Worm (Caenorhabditis elegans) whole organism, early embryonic: ENCODE measurements around the gene fbxb-48.

Experiments
- B0310.2 ChIP-seq: sonication (generic microtip); optimal IDR thresholded peaks from 2 replicates; lab custom pipeline; 2016; ENCODE audit warnings: mild to moderate bottlenecking, missing genetic modification characterization, missing compliant biosample characterization
- F13C5.2 ChIP-seq: sonication (generic microtip); optimal IDR thresholded peaks from 2 replicates; lab custom pipeline; 2017; ENCODE audit warnings: mild to moderate bottlenecking, missing genetic modification characterization, inconsistent platforms, missing compliant biosample characterization
- aly-1 ChIP-seq: sonication (generic microtip); optimal IDR thresholded peaks from 2 replicates; lab custom pipeline; 2016; ENCODE audit warnings: missing genetic modification characterization, missing compliant biosample characterization
- ama-1 ChIP-seq: fragments of 150-350 bp; optimal IDR thresholded peaks from 2 replicates; lab custom pipeline; 2014
- ceh-13 ChIP-seq: fragments of 200-800 bp; sonication (Bioruptor generic); optimal IDR thresholded peaks from 2 replicates; lab custom pipeline; 2018; ENCODE audit warnings: mild to moderate bottlenecking, missing genetic modification characterization, missing compliant biosample characterization
- ceh-36 ChIP-seq: sonication (generic microtip); optimal IDR thresholded peaks from 2 replicates; lab custom pipeline; 2016; ENCODE audit warnings: missing genetic modification characterization, inconsistent platforms, missing compliant biosample characterization
- ets-7 ChIP-seq: sonication (generic microtip); optimal IDR thresholded peaks from 2 replicates; lab custom pipeline; 2016; ENCODE audit warnings: missing genotype, missing genetic modification characterization, missing compliant biosample characterization
- flt-1 ChIP-seq: fragments of 200-800 bp; sonication (Bioruptor generic); IDR thresholded peaks from 2 replicates; pipeline ENCODE4 v1.3.6; 2022; ENCODE audit warnings: missing genetic modification characterization, missing compliant biosample characterization
- hmbx-1 ChIP-seq: sonication (generic microtip); optimal IDR thresholded peaks from 2 replicates; lab custom pipeline; 2016; ENCODE audit warnings: mild to moderate bottlenecking, missing genetic modification characterization, missing compliant biosample characterization
- hmg-4 ChIP-seq: fragments of 200-800 bp; sonication (Bioruptor generic); optimal IDR thresholded peaks from 2 replicates; lab custom pipeline; 2018; ENCODE audit warnings: mild to moderate bottlenecking, missing genetic modification characterization, missing compliant biosample characterization
- hnd-1 ChIP-seq: sonication (generic microtip); optimal IDR thresholded peaks from 2 replicates; lab custom pipeline; 2016; ENCODE audit warnings: missing genetic modification characterization, missing compliant biosample characterization
- pes-1 ChIP-seq: fragments of 200-800 bp; sonication (Bioruptor generic); IDR thresholded peaks from 2 replicates; pipeline ENCODE4 v1.3.6; 2022; ENCODE audit warnings: missing genetic modification reagents, missing genetic modification characterization, missing compliant biosample characterization
- scrt-1 ChIP-seq: fragments of 200-800 bp; sonication (Bioruptor generic); IDR thresholded peaks from 2 replicates; pipeline ENCODE4 v1.3.6; 2022; ENCODE audit warnings: missing genetic modification characterization, missing compliant biosample characterization
- sea-1 ChIP-seq: fragments of 200-800 bp; sonication (Bioruptor generic); conservative IDR thresholded peaks from 2 replicates; pipeline ENCODE4 v1.3.6; 2022; ENCODE audit warnings: missing genetic modification characterization, missing compliant biosample characterization
- tbx-11 ChIP-seq: fragments of 200-800 bp; sonication (Bioruptor generic); IDR thresholded peaks from 2 replicates; pipeline ENCODE4 v1.3.6; 2022; ENCODE audit warnings: missing genetic modification characterization, missing compliant biosample characterization
- tbx-37 ChIP-seq: fragments of 200-800 bp; sonication (Bioruptor generic); conservative IDR thresholded peaks from 2 replicates; pipeline ENCODE4 v1.3.6; 2022; ENCODE audit warnings: missing genetic modification reagents, missing genetic modification characterization, missing compliant biosample characterization
- tra-4 ChIP-seq: sonication (generic microtip); optimal IDR thresholded peaks from 2 replicates; lab custom pipeline; 2017; ENCODE audit warnings: missing genetic modification characterization, missing compliant biosample characterization

Gene fbxb-48

ce11 chrII:1736353-1736752 lies 17.3 kb upstream of the fbxb-48 start, which contains the start of gene ceh-83:
ceh-83 (minus strand) TSS chrII:1736533.
- TF ChIP-seq ama-1 (lab: Kevin White, UChicago) (no peak), F13C5.2 (tag; lab: Kevin White, UChicago) (no peak), pes-1 (GFP tag; lab: Robert Waterston, UW) (no peak), tbx-11 (GFP tag; lab: Robert Waterston, UW) (no peak), B0310.2 (no peak), flt-1 (GFP tag; lab: Robert Waterston, UW) (no peak), sea-1 (no peak), ceh-13 (GFP tag; lab: Kevin White, UChicago) (no peak), hnd-1 (tag; lab: Kevin White, UChicago) (no peak), hmbx-1 (tag; lab: Kevin White, UChicago) (no peak), tra-4 (tag; lab: Kevin White, UChicago) (no peak)

DNA sequence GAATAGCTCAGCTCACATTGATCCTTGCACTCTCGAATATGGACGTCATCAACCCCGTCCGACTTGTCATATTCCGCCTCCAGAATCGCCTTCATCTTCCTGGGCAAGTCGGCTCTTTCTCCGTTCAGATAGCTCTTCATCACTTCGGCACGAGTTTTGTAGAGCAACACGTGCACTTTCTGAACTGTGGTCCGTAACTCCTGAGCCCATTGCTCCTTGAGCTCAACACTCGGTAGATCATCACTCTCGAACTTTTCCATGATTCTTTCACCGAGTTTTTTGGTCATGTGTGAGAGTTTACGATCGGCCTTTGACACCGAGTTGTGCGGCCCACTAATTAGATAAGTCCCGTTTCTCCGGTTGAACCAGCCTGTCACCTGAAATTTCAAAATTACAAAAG lies 16.1 kb upstream of the fbxb-48 start:
- TF ChIP-seq hmbx-1 (tag; lab: Kevin White, UChicago) (no peak), pes-1 (GFP tag; lab: Robert Waterston, UW) (no peak), sea-1 (no peak), ets-7 (no peak), hmg-4 (GFP tag; lab: Kevin White, UChicago) (no peak), ceh-13 (GFP tag; lab: Kevin White, UChicago) (no peak), tra-4 (tag; lab: Kevin White, UChicago) (no peak), tbx-37 (GFP tag; lab: Robert Waterston, UW) (no peak), hnd-1 (tag; lab: Kevin White, UChicago) (no peak), B0310.2 (no peak), tbx-11 (GFP tag; lab: Robert Waterston, UW) (no peak), aly-1 (tag; lab: Kevin White, UChicago) (no peak), ceh-36 (no peak), ama-1 (lab: Kevin White, UChicago) (no peak), flt-1 (GFP tag; lab: Robert Waterston, UW) (no peak), scrt-1 (GFP tag; lab: Robert Waterston, UW) (no peak)

DNA sequence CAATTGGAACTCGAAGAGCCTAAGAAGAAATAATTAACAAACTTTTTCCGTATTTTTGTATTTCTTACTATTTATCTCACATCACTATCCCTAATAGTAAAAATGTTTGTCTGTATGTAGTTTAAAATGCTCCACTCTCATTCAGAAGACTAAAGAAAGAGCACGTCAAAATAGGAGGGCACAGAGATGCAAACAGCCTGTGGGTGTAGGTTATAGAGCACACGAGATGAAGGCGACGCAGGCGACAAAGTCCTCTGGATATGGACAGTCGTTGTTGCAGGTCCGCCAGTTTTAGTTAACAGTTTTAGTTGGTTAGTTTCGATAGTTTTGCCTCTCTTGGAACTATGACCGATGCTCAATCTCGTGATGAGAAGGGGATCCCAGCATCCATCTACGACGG lies 12.9 kb upstream of the fbxb-48 start, which contains the start of gene ceh-82:
Gene ceh-82, plus strand, starts transcription at position 301 of the 400 bp plus-strand sequence.
- TF ChIP-seq F13C5.2 (tag; lab: Kevin White, UChicago), result no peak
- TF ChIP-seq pes-1 (GFP tag; lab: Robert Waterston, UW), result no peak
- TF ChIP-seq ets-7, result no peak
- TF ChIP-seq B0310.2, result no peak
- no peak for TF ChIP-seq tra-4 (tag; lab: Kevin White, UChicago)
- no peak for TF ChIP-seq tbx-37 (GFP tag; lab: Robert Waterston, UW)
- TF ChIP-seq ceh-13 (GFP tag; lab: Kevin White, UChicago), result no peak
- TF ChIP-seq sea-1, result no peak
- no peak for TF ChIP-seq scrt-1 (GFP tag; lab: Robert Waterston, UW)
- no peak for TF ChIP-seq hmg-4 (GFP tag; lab: Kevin White, UChicago)
- no peak for TF ChIP-seq tbx-11 (GFP tag; lab: Robert Waterston, UW)
- TF ChIP-seq hmbx-1 (tag; lab: Kevin White, UChicago), result no peak
- TF ChIP-seq ama-1 (lab: Kevin White, UChicago), result no peak
- no peak for TF ChIP-seq ceh-36
- TF ChIP-seq hnd-1 (tag; lab: Kevin White, UChicago), result no peak
- TF ChIP-seq aly-1 (tag; lab: Kevin White, UChicago), result no peak
- no peak for TF ChIP-seq flt-1 (GFP tag; lab: Robert Waterston, UW)

- TF ChIP-seq tbx-37 (GFP tag; lab: Robert Waterston, UW), result no peak
- TF ChIP-seq hmbx-1 (tag; lab: Kevin White, UChicago), result no peak
- no peak for TF ChIP-seq flt-1 (GFP tag; lab: Robert Waterston, UW)
- TF ChIP-seq hnd-1 (tag; lab: Kevin White, UChicago), result no peak
- no peak for TF ChIP-seq F13C5.2 (tag; lab: Kevin White, UChicago)
- TF ChIP-seq aly-1 (tag; lab: Kevin White, UChicago), result no peak
Measured at ce11 chrII:1730103-1730502, 11.1 kb upstream of the fbxb-48 start, which contains the start of gene ceh-81. ceh-81 (plus strand) TSS chrII:1730403.

- TF ChIP-seq aly-1 (tag; lab: Kevin White, UChicago) (no peak), hmg-4 (GFP tag; lab: Kevin White, UChicago) (no peak), ceh-13 (GFP tag; lab: Kevin White, UChicago) (no peak), ets-7 (no peak), hmbx-1 (tag; lab: Kevin White, UChicago) (no peak), ama-1 (lab: Kevin White, UChicago) (no peak), tbx-11 (GFP tag; lab: Robert Waterston, UW) (no peak), flt-1 (GFP tag; lab: Robert Waterston, UW) (no peak), sea-1 (no peak), F13C5.2 (tag; lab: Kevin White, UChicago) (no peak), tra-4 (tag; lab: Kevin White, UChicago) (no peak), ceh-36 (no peak), B0310.2 (no peak), hnd-1 (tag; lab: Kevin White, UChicago) (no peak), scrt-1 (GFP tag; lab: Robert Waterston, UW) (no peak), tbx-37 (GFP tag; lab: Robert Waterston, UW) (no peak)
Measured at ce11 chrII:1728253-1728652, 9.2 kb upstream of the fbxb-48 start, which contains the start of gene btb-9. btb-9 (plus strand) TSS chrII:1728506.

DNA sequence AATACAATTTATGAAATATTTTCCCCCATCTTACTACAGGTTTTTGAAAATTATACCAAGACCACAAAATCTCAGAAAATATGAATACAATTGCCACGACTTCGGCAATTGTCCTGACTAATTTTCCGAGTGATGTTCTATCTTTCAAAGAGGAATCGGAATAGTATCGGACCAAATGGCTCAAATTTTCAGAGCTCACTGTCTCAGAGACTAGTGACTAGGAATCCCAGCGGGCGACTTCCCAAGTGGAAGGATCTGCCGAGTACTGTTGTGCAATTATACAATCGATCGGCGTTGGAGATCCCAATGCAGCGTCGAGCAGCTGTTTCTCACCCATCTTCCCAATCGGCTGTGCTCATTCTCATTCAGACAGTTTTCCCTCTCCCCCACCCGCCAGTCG lies 6.7 kb upstream of the fbxb-48 start, which contains the start of gene F45C12.17:
Gene F45C12.17, plus strand, starts transcription at position 377 of the 400 bp plus-strand sequence.
- TF ChIP-seq scrt-1 (GFP tag; lab: Robert Waterston, UW), result no peak
- no peak for TF ChIP-seq tbx-37 (GFP tag; lab: Robert Waterston, UW)
- TF ChIP-seq ceh-13 (GFP tag; lab: Kevin White, UChicago), result no peak
- TF ChIP-seq hnd-1 (tag; lab: Kevin White, UChicago), result no peak

- no peak for TF ChIP-seq hnd-1 (tag; lab: Kevin White, UChicago)
- TF ChIP-seq hmg-4 (GFP tag; lab: Kevin White, UChicago), result no peak
- TF ChIP-seq B0310.2, result no peak
- TF ChIP-seq hmbx-1 (tag; lab: Kevin White, UChicago), result no peak
- no peak for TF ChIP-seq tbx-11 (GFP tag; lab: Robert Waterston, UW)
- no peak for TF ChIP-seq tbx-37 (GFP tag; lab: Robert Waterston, UW)
- no peak for TF ChIP-seq ceh-36
Measured at ce11 chrII:1724314-1724713, 5.3 kb upstream of the fbxb-48 start, which contains the start of gene fbxb-11. fbxb-11 (plus strand) TSS chrII:1724614.
